Worm (Caenorhabditis elegans) whole organism, young adult: Measurements from ENCODE around the gene klp-18.

Experiments
- C06A6.2 ChIP-seq: fragments of 200-800 bp; sonication (Bioruptor generic); conservative IDR thresholded peaks from 2 replicates; pipeline ENCODE4 v1.3.6; 2022; ENCODE audit warnings: missing genetic modification characterization, missing compliant biosample characterization
- K11D2.4 ChIP-seq: fragments of 200-800 bp; sonication (Bioruptor generic); IDR thresholded peaks from 2 replicates; pipeline ENCODE4 v1.3.6; 2022; ENCODE audit warnings: missing genetic modification reagents, missing genetic modification characterization, missing compliant biosample characterization
- Y53G8AR.9 ChIP-seq: fragments of 200-800 bp; sonication (Bioruptor generic); conservative IDR thresholded peaks from 2 replicates; pipeline ENCODE4 v1.3.6; 2022; ENCODE audit warnings: missing genetic modification reagents, missing genetic modification characterization, missing compliant biosample characterization
- Y56A3A.18 ChIP-seq: fragments of 200-800 bp; sonication (Bioruptor generic); IDR thresholded peaks from 2 replicates; pipeline ENCODE4 v1.3.6; 2022; ENCODE audit warnings: missing genetic modification reagents, missing genetic modification characterization, missing compliant biosample characterization
- Y67H2A.10 ChIP-seq: fragments of 200-800 bp; sonication (Bioruptor generic); conservative IDR thresholded peaks from 2 replicates; pipeline ENCODE4 v1.3.6; 2022; ENCODE audit warnings: missing genetic modification reagents, missing genetic modification characterization, missing compliant biosample characterization
- ZK185.1 ChIP-seq: sonication (generic microtip); optimal IDR thresholded peaks from 2 replicates; lab custom pipeline; 2016; ENCODE audit warnings: mild to moderate bottlenecking, missing genetic modification characterization, missing compliant biosample characterization; ENCODE audit not compliant: poor library complexity, severe bottlenecking
- ama-1 ChIP-seq, 3 experiments: fragments of 150-350 bp in 1 of 3; sonication (generic microtip) in 2 of 3; optimal IDR thresholded peaks; 2 replicates each; lab custom pipeline; 2014 to 2018; ENCODE audit warnings: missing biosample characterization in 2 of 3, missing genetic modification characterization in 2 of 3, missing genetic modification reagents in 2 of 3
- atf-7 ChIP-seq: sonication (generic microtip); optimal IDR thresholded peaks from 2 replicates; lab custom pipeline; 2017; ENCODE audit warnings: mild to moderate bottlenecking, missing genetic modification characterization, missing compliant biosample characterization
- attf-6 ChIP-seq: fragments of 200-800 bp; sonication (Bioruptor generic); IDR thresholded peaks from 2 replicates; pipeline ENCODE4 v1.3.6; 2022; ENCODE audit warnings: missing genetic modification reagents, missing genetic modification characterization, missing compliant biosample characterization
- cebp-1 ChIP-seq, 2 experiments: fragments of 200-800 bp in 1 of 2; sonication (Bioruptor generic) in 1 of 2; sonication (generic microtip) in 1 of 2; IDR thresholded peaks in 1 of 2; optimal IDR thresholded peaks in 1 of 2; 2 replicates each; pipeline versions ENCODE4 v1.3.6 to Lab custom; 2017 to 2022; ENCODE audit warnings: missing compliant biosample characterization in 2 of 2, missing genetic modification characterization in 2 of 2, mild to moderate bottlenecking in 1 of 2, missing genetic modification reagents in 1 of 2, moderate library complexity in 1 of 2
- ceh-100 ChIP-seq: fragments of 200-800 bp; sonication (Bioruptor generic); IDR thresholded peaks from 2 replicates; pipeline ENCODE4 v1.3.6; 2022; ENCODE audit warnings: missing genetic modification reagents, missing genetic modification characterization, missing compliant biosample characterization
- ceh-79 ChIP-seq: sonication (generic microtip); optimal IDR thresholded peaks from 2 replicates; lab custom pipeline; 2017; ENCODE audit warnings: mild to moderate bottlenecking, missing genetic modification characterization, missing compliant biosample characterization
- chd-7 ChIP-seq: sonication (generic microtip); optimal IDR thresholded peaks from 2 replicates; lab custom pipeline; 2016; ENCODE audit warnings: mild to moderate bottlenecking, missing genetic modification characterization, moderate library complexity, missing compliant biosample characterization
- dox-1 ChIP-seq: fragments of 200-800 bp; sonication (Bioruptor generic); IDR thresholded peaks from 2 replicates; pipeline ENCODE4 v1.3.6; 2022; ENCODE audit warnings: missing genetic modification reagents, missing genetic modification characterization, missing compliant biosample characterization
- efl-1 ChIP-seq: fragments of 150-350 bp; optimal IDR thresholded peaks from 2 replicates; lab custom pipeline; 2014; ENCODE audit warnings: missing biosample characterization, missing genetic modification reagents, missing genetic modification characterization
- egl-44 ChIP-seq: fragments of 200-800 bp; sonication (Bioruptor generic); IDR thresholded peaks from 2 replicates; pipeline ENCODE4 v1.3.6; 2022; ENCODE audit warnings: missing genetic modification reagents, missing genetic modification characterization, missing compliant biosample characterization
- hlh-12 ChIP-seq: sonication (generic microtip); optimal IDR thresholded peaks from 2 replicates; lab custom pipeline; 2016; ENCODE audit warnings: missing genetic modification characterization, missing compliant biosample characterization
- hmg-1.2 ChIP-seq: fragments of 200-800 bp; sonication (Bioruptor generic); IDR thresholded peaks from 2 replicates; pipeline ENCODE4 v1.3.6; 2022; ENCODE audit warnings: missing genetic modification reagents, missing genetic modification characterization, missing compliant biosample characterization
- hsf-1 ChIP-seq: fragments of 200-800 bp; sonication (Bioruptor generic); IDR thresholded peaks from 2 replicates; pipeline ENCODE4 v1.3.6; 2022; ENCODE audit warnings: missing genetic modification reagents, missing genetic modification characterization, missing compliant biosample characterization
- let-526 ChIP-seq: fragments of 200-800 bp; sonication (Bioruptor generic); IDR thresholded peaks from 2 replicates; pipeline ENCODE4 v1.3.6; 2022; ENCODE audit warnings: missing genetic modification reagents, missing genetic modification characterization, missing compliant biosample characterization
- lin-26 ChIP-seq: fragments of 200-800 bp; sonication (Bioruptor generic); IDR thresholded peaks from 2 replicates; pipeline ENCODE4 v1.3.6; 2022; ENCODE audit warnings: missing genetic modification reagents, missing genetic modification characterization, missing compliant biosample characterization
- lin-40 ChIP-seq: sonication (generic microtip); optimal IDR thresholded peaks from 2 replicates; lab custom pipeline; 2016; ENCODE audit warnings: missing genetic modification characterization, mild to moderate bottlenecking, missing compliant biosample characterization, missing genotype, missing genetic modification reagents
- lin-54 ChIP-seq: fragments of 200-800 bp; sonication (Bioruptor generic); optimal IDR thresholded peaks from 2 replicates; lab custom pipeline; 2018; ENCODE audit warnings: mild to moderate bottlenecking, missing genetic modification characterization, missing compliant biosample characterization
- nhr-120 ChIP-seq: fragments of 200-800 bp; sonication (Bioruptor generic); IDR thresholded peaks from 2 replicates; pipeline ENCODE4 v1.3.6; 2022; ENCODE audit warnings: missing genetic modification characterization, missing compliant biosample characterization
- nhr-179 ChIP-seq: sonication (generic microtip); optimal IDR thresholded peaks from 2 replicates; lab custom pipeline; 2016; ENCODE audit warnings: mild to moderate bottlenecking, missing genetic modification characterization, missing compliant biosample characterization
- nhr-27 ChIP-seq: fragments of 200-800 bp; sonication (Bioruptor generic); optimal IDR thresholded peaks from 2 replicates; lab custom pipeline; 2018; ENCODE audit warnings: mild to moderate bottlenecking, missing genetic modification characterization, moderate library complexity, missing compliant biosample characterization
- nhr-80 ChIP-seq: sonication (generic microtip); optimal IDR thresholded peaks from 2 replicates; lab custom pipeline; 2016; ENCODE audit warnings: missing genetic modification characterization, missing compliant biosample characterization
- nhr-90 ChIP-seq: sonication (generic microtip); optimal IDR thresholded peaks from 2 replicates; lab custom pipeline; 2016; ENCODE audit warnings: missing genotype, mild to moderate bottlenecking, missing genetic modification characterization, missing compliant biosample characterization
- pha-4 ChIP-seq: fragments of 150-350 bp; sonication (generic microtip); optimal IDR thresholded peaks from 2 replicates; lab custom pipeline; 2014; ENCODE audit warnings: missing biosample characterization, missing genetic modification reagents, missing genetic modification characterization
- snpc-4 ChIP-seq, 5 experiments: fragments of 150-350 bp in 1 of 5; sonication (generic microtip) in 4 of 5; optimal IDR thresholded peaks; 2 replicates each; lab custom pipeline; 2014 to 2018; ENCODE audit warnings: missing genetic modification characterization in 5 of 5, missing biosample characterization in 3 of 5, antibody characterized with exemption in 2 of 5, mild to moderate bottlenecking in 2 of 5, missing compliant biosample characterization in 2 of 5, missing genotype in 2 of 5, moderate library complexity in 2 of 5, missing genetic modification reagents in 1 of 5
- tbp1 ChIP-seq: fragments of 200-800 bp; sonication (Bioruptor generic); optimal IDR thresholded peaks from 2 replicates; lab custom pipeline; 2018; ENCODE audit warnings: mild to moderate bottlenecking, missing genetic modification characterization, missing compliant biosample characterization
- unc-62 ChIP-seq: fragments of 150-350 bp; optimal IDR thresholded peaks from 2 replicates; lab custom pipeline; 2014; ENCODE audit warnings: missing biosample characterization, missing genetic modification reagents, missing genetic modification characterization
- zim-3 ChIP-seq: sonication (generic microtip); optimal IDR thresholded peaks from 2 replicates; lab custom pipeline; 2017; ENCODE audit warnings: mild to moderate bottlenecking, missing genetic modification characterization, moderate library complexity, missing compliant biosample characterization
- ztf-18 ChIP-seq: sonication (generic microtip); optimal IDR thresholded peaks from 2 replicates; lab custom pipeline; 2016; ENCODE audit warnings: missing genotype, mild to moderate bottlenecking, missing genetic modification characterization, missing compliant biosample characterization
- ztf-22 ChIP-seq: fragments of 200-800 bp; sonication (Bioruptor generic); optimal IDR thresholded peaks from 2 replicates; lab custom pipeline; 2018; ENCODE audit warnings: mild to moderate bottlenecking, missing genetic modification characterization, moderate library complexity, missing compliant biosample characterization
- ztf-26 ChIP-seq: sonication (generic microtip); optimal IDR thresholded peaks from 2 replicates; lab custom pipeline; 2017; ENCODE audit warnings: missing genetic modification characterization, missing compliant biosample characterization

The klp-18 gene

DNA sequence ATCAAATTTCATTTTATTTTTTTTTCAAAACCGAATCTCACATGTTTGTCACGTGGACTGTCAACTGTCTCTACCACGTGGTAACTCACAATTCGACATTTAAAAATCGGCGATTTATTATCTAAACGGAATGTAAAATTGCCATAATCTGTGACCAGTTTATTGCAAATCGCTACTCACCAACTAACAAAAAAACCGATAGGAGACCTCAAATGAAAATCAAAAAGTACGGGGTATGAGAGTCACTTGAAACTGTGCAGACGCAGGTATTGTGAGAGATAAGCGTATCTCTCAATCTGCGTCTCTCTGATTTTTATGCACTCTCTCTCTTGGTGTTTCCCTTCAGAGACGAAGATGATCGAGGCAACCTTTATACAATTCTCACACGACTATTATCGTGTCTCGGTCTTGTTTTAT lies 7.8 kb downstream of the klp-18 start (continued):
- TF ChIP-seq nhr-120 = no peak
- no peak for TF ChIP-seq cebp-1 (GFP tag; IDR thresholded peaks at IDR 0.05; lab: Robert Waterston, UW)
- TF ChIP-seq cebp-1 (tag; optimal IDR thresholded peaks at IDR 0.05; lab: Kevin White, UChicago) = peak; percentile 68
- 0 out of 2 replicates have a peak, but pooled peaks have one; percentile 8 for TF ChIP-seq egl-44 (GFP tag; lab: Robert Waterston, UW)
- TF ChIP-seq C06A6.2 (GFP tag; lab: Robert Waterston, UW) = 0 out of 2 replicates have a peak, but pooled peaks have one; percentile 36
- 0 out of 2 replicates have a peak, but pooled peaks have one; percentile 19 for TF ChIP-seq Y53G8AR.9 (GFP tag; lab: Robert Waterston, UW)
- peak; percentile 83 for TF ChIP-seq chd-7
- TF ChIP-seq snpc-4 (GFP tag; optimal IDR thresholded peaks at IDR 0.05; lab: Kevin White, UChicago) = no peak
- TF ChIP-seq snpc-4 (tag; optimal IDR thresholded peaks at IDR 0.05; lab: Kevin White, UChicago) = no peak
- TF ChIP-seq tbp1 (GFP tag; lab: Kevin White, UChicago) = peak; percentile 40
- TF ChIP-seq hsf-1 (GFP tag; lab: Robert Waterston, UW) = no peak
- TF ChIP-seq nhr-179 (tag; lab: Kevin White, UChicago) = no peak
- no peak for TF ChIP-seq attf-6 (GFP tag; lab: Robert Waterston, UW)
- peak; percentile 6; the same call in 1 of the 2 replicates for TF ChIP-seq let-526
- peak; percentile 84 for TF ChIP-seq nhr-80 (tag; lab: Kevin White, UChicago)
- TF ChIP-seq dox-1 = peak; percentile 49; the same call in 1 of the 2 replicates
- TF ChIP-seq ztf-22 (GFP tag; lab: Kevin White, UChicago) = peak; percentile 75
- TF ChIP-seq zim-3 (tag; lab: Kevin White, UChicago) = no peak
- no peak for TF ChIP-seq ceh-100 (GFP tag; lab: Robert Waterston, UW)
- no peak for TF ChIP-seq nhr-27 (tag; lab: Kevin White, UChicago)
- TF ChIP-seq lin-54 (GFP tag; lab: Kevin White, UChicago) = peak; percentile 39
- TF ChIP-seq ceh-79 (tag; lab: Kevin White, UChicago) = no peak
- TF ChIP-seq Y67H2A.10 (GFP tag; lab: Robert Waterston, UW) = no peak
- TF ChIP-seq ztf-26 = peak; percentile 62
- TF ChIP-seq hmg-1.2 (GFP tag; lab: Robert Waterston, UW) = peak; percentile 70; the same call in 1 of the 2 replicates
- peak; percentile 54 for TF ChIP-seq atf-7 (tag; lab: Kevin White, UChicago)
- 0 out of 2 replicates have a peak, but pooled peaks have one; percentile 24 for TF ChIP-seq Y56A3A.18 (GFP tag; lab: Robert Waterston, UW)
- peak; percentile 74 for TF ChIP-seq lin-40 (tag; lab: Kevin White, UChicago)
- TF ChIP-seq ztf-18 (tag; lab: Kevin White, UChicago) = peak; percentile 20
- TF ChIP-seq efl-1 = no peak
- TF ChIP-seq K11D2.4 = peak; percentile 39; the same call in 1 of the 2 replicates
- peak; percentile 5 for TF ChIP-seq nhr-90
- TF ChIP-seq, all 124 proteins: peak for 26

ce11 chrIV:7048637-7049245 lies 8.7 kb downstream of the klp-18 start:
- TF ChIP-seq hlh-12 (no peak), pha-4 (tag; lab: Kevin White, UChicago) (peak; percentile 67), ZK185.1 (tag; lab: Kevin White, UChicago) (peak; percentile 17), ama-1 (optimal IDR thresholded peaks at IDR 0.05; lab: Kevin White, UChicago) (peak; percentile 43), ama-1 (GFP tag; optimal IDR thresholded peaks at IDR 0.05; lab: Kevin White, UChicago) (no peak), lin-26 (GFP tag; lab: Robert Waterston, UW) (no peak), hsf-1 (GFP tag; lab: Robert Waterston, UW) (peak; percentile 65), lin-40 (tag; lab: Kevin White, UChicago) (peak; percentile 12), unc-62 (peak; percentile 3)
